Worm (Caenorhabditis elegans): ENCODE data around the gene D1054.9.

The D1054.9 gene

DNA sequence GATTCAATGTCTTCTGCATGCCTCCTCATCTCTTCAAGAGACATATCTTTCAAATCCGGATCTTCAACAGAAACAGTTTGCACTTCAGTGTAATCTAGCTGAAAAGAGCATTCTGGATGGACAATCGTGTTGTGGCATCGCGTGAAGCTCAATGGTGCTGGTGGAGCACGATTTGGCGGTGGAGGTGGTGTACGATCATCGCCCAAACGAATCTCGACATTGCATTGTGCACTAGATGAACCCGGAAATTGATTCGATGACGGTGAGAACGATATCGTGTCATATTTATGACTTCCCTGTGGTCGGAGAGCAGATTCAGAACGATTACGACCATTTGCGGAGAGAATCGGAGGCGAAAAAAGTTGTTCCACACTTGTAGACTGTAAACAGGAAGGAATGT is 17.6 kb downstream of the D1054.9 start:
- TF ChIP-seq lin-1 (GFP tag; IDR thresholded peaks at IDR 0.05) (no peak), set-16 (GFP tag; IDR thresholded peaks at IDR 0.05) (no peak), unc-62 (GFP tag; optimal IDR thresholded peaks at IDR 0.05 in 1 of 2) (peak in 1 of 2 experiments; percentile 99), unc-62 (tag; optimal IDR thresholded peaks at IDR 0.05) (no peak), madf-5 (GFP tag; IDR thresholded peaks at IDR 0.05) (no peak)

DNA sequence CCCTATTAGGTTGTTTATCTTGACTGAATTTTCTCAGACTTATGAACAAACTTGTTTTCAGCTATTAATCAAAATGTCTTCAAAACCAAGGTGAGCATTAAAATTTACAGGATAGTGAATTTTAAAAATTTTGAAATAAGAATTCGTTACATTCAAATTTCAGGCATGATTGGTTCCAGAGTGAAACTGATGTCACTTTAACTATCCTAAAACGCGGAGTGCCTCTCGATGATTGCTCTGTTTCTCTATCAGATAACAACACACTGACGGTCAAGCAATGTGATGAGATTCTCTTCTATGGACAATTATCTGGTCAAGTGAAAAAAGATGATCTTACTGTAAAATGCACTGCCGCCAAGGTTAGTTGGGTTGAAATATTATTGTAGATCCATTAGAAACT is 19.5 kb downstream of the D1054.9 start, which contains the start of gene D1054.3:
Gene D1054.3 (plus strand): TSS at position 62 of the 400 bp plus-strand sequence.
- TF ChIP-seq skn-1 (tag; optimal IDR thresholded peaks at IDR 0.05), result no peak
- no peak for TF ChIP-seq daf-8 (GFP tag; IDR thresholded peaks at IDR 0.05)
- peak; percentile 42 for TF ChIP-seq ama-1 (optimal IDR thresholded peaks at IDR 0.05)
- no peak for TF ChIP-seq nhr-237 (tag; optimal IDR thresholded peaks at IDR 0.05)
- TF ChIP-seq Y5F2A.4 (GFP tag; optimal IDR thresholded peaks at IDR 0.05), result no peak
- TF ChIP-seq snpc-1.2 (GFP tag; IDR thresholded peaks at IDR 0.05), result no peak
- no peak for TF ChIP-seq nhr-76 (tag; optimal IDR thresholded peaks at IDR 0.05)
- TF ChIP-seq nhr-111 (GFP tag; optimal IDR thresholded peaks at IDR 0.05), result no peak
- TF ChIP-seq nhr-41 (GFP tag; IDR thresholded peaks at IDR 0.05), result no peak
- no peak for TF ChIP-seq tra-1 (GFP tag; IDR thresholded peaks at IDR 0.05)
- no peak for TF ChIP-seq madf-9 (GFP tag; conservative IDR thresholded peaks at IDR 0.05)
- no peak for TF ChIP-seq unc-62 (GFP tag; optimal IDR thresholded peaks at IDR 0.05 in 1 of 2)
- TF ChIP-seq unc-62 (tag; optimal IDR thresholded peaks at IDR 0.05), result no peak
- TF ChIP-seq zip-11 (GFP tag; IDR thresholded peaks at IDR 0.05), result no peak
- TF ChIP-seq lim-7 (GFP tag; IDR thresholded peaks at IDR 0.05), result no peak
- TF ChIP-seq Y105C5A.15 (GFP tag; IDR thresholded peaks at IDR 0.05), result no peak
- no peak for TF ChIP-seq zag-1 (tag; optimal IDR thresholded peaks at IDR 0.05)
- TF ChIP-seq ceh-32 (tag; optimal IDR thresholded peaks at IDR 0.05; ENCODE audit: poor library complexity), result no peak
- peak; percentile 5 for TF ChIP-seq mep-1 (tag; optimal IDR thresholded peaks at IDR 0.05)
- TF ChIP-seq F44E2.7 (GFP tag; IDR thresholded peaks at IDR 0.05), result no peak
- no peak for TF ChIP-seq dmd-6 (GFP tag; IDR thresholded peaks at IDR 0.05)
- no peak for TF ChIP-seq lin-39 (tag; optimal IDR thresholded peaks at IDR 0.05)
- peak; percentile 53 for TF ChIP-seq lin-38 (GFP tag; IDR thresholded peaks at IDR 0.05)
- no peak for TF ChIP-seq saeg-2 (GFP tag; IDR thresholded peaks at IDR 0.05)
- TF ChIP-seq dpl-1 (GFP tag; optimal IDR thresholded peaks at IDR 0.05), result no peak
- TF ChIP-seq unc-39 (tag; optimal IDR thresholded peaks at IDR 0.05), result no peak
- TF ChIP-seq fkh-10 (GFP tag; optimal IDR thresholded peaks at IDR 0.05), result no peak
- TF ChIP-seq Y75B8A.6 (GFP tag; IDR thresholded peaks at IDR 0.05), result no peak
- peak; percentile 17 for TF ChIP-seq duxl-1 (tag; optimal IDR thresholded peaks at IDR 0.05; ENCODE audit: poor library complexity)
- no peak for TF ChIP-seq tag-97 (GFP tag; IDR thresholded peaks at IDR 0.05)
- no peak for TF ChIP-seq daf-16 (GFP tag; optimal IDR thresholded peaks at IDR 0.05)
- no peak for TF ChIP-seq daf-16 (tag; optimal IDR thresholded peaks at IDR 0.05)
- TF ChIP-seq jun-1 (tag; optimal IDR thresholded peaks at IDR 0.05), result no peak
- TF ChIP-seq lin-29 (GFP tag; IDR thresholded peaks at IDR 0.05), result no peak

DNA sequence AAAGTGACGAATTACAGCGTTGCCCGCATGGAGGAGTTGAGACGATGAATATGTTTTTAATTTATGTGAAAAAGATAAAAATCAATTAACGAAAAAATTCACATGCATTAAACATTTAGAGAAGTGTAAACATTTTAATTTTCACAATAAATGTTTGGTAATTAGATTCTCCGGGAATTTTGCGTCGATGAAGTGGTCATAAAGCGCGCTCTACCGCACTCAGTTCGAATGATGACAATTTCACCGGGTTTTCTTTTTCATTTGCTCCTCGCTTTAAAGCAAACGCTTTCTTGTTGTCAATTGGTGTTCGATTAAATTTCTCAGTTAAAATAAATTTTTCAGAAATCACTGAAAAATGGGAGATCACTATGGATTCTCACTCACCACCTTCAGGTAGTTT is 20.8 kb downstream of the D1054.9 start, which contains the start of the genes D1054.1 and pas-2:
Gene D1054.1 (minus strand): TSS at position 192 of the 400 bp plus-strand sequence.
Gene pas-2 (plus strand): TSS at position 343 of the 400 bp plus-strand sequence.
- peak in 1 of 2 experiments; percentile 35 for TF ChIP-seq lsy-2 (tag; optimal IDR thresholded peaks at IDR 0.05)
- TF ChIP-seq mep-1 (tag; optimal IDR thresholded peaks at IDR 0.05), result no peak
- TF ChIP-seq lin-38 (GFP tag; IDR thresholded peaks at IDR 0.05), result peak; percentile 68
- peak; percentile 25 for TF ChIP-seq ces-1 (GFP tag; optimal IDR thresholded peaks at IDR 0.05)
- TF ChIP-seq ceh-82 (tag; optimal IDR thresholded peaks at IDR 0.05), result no peak
- TF ChIP-seq aly-2 (tag; optimal IDR thresholded peaks at IDR 0.05), result no peak
- TF ChIP-seq daf-16 (GFP tag; optimal IDR thresholded peaks at IDR 0.05), result no peak
- peak; percentile 31 for TF ChIP-seq daf-16 (tag; optimal IDR thresholded peaks at IDR 0.05)
- peak; percentile 7 for TF ChIP-seq dpl-1 (GFP tag; optimal IDR thresholded peaks at IDR 0.05)
- TF ChIP-seq saeg-2 (GFP tag; IDR thresholded peaks at IDR 0.05), result no peak
- no peak for TF ChIP-seq ztf-11 (tag; optimal IDR thresholded peaks at IDR 0.05)
